Fruit fly (Drosophila melanogaster) whole organism, embryonic: ENCODE data around the gene Best2.

Experiments used
- Asciz ChIP-seq: fragments of 200-800 bp; sonication (Bioruptor generic); optimal IDR thresholded peaks from 2 replicates; lab custom pipeline; 2017; ENCODE audit warnings: missing biosample characterization, mild to moderate bottlenecking, missing genetic modification characterization, missing genetic modification reagents
- Atf6 ChIP-seq: fragments of 200-800 bp; sonication (Bioruptor generic); IDR thresholded peaks from 2 replicates; pipeline ENCODE4 v1.3.6; 2022; ENCODE audit warnings: missing biosample characterization, missing genetic modification characterization
- BEAF-32 ChIP-seq: fragments of 200-800 bp; sonication (Bioruptor generic); optimal IDR thresholded peaks from 3 replicates; lab custom pipeline; 2017; ENCODE audit warnings: missing biosample characterization, missing genetic modification characterization, mild to moderate bottlenecking, moderate library complexity, missing genetic modification reagents
- Bteb2 ChIP-seq: fragments of 200-800 bp; sonication (Bioruptor generic); optimal IDR thresholded peaks from 2 replicates; lab custom pipeline; 2016; ENCODE audit warnings: missing biosample characterization, missing genetic modification characterization
- CG10366 ChIP-seq: fragments of 200-800 bp; sonication (Bioruptor generic); IDR thresholded peaks from 2 replicates; pipeline ENCODE4 v1.3.6; 2022; ENCODE audit warnings: missing biosample characterization, missing genetic modification characterization
- CG10431 ChIP-seq: fragments of 200-800 bp; sonication (Bioruptor generic); optimal IDR thresholded peaks from 3 replicates; lab custom pipeline; 2018; ENCODE audit warnings: missing biosample characterization, mild to moderate bottlenecking, missing genetic modification characterization
- CG10959 ChIP-seq: fragments of 200-800 bp; sonication (Bioruptor generic); IDR thresholded peaks from 2 replicates; pipeline ENCODE4 v1.3.6; 2022; ENCODE audit warnings: missing biosample characterization, missing genetic modification characterization
- CG11093 ChIP-seq: fragments of 200-800 bp; sonication (Bioruptor generic); IDR thresholded peaks from 3 replicates; pipeline ENCODE4 v1.3.6; 2022; ENCODE audit warnings: missing biosample characterization, missing genetic modification characterization
- CG12659 ChIP-seq: fragments of 200-800 bp; sonication (Bioruptor generic); optimal IDR thresholded peaks from 3 replicates; lab custom pipeline; 2017; ENCODE audit warnings: mild to moderate bottlenecking, missing biosample characterization, missing genetic modification reagents, missing genetic modification characterization
- CG13123 ChIP-seq: fragments of 200-800 bp; sonication (Bioruptor generic); optimal IDR thresholded peaks from 2 replicates; lab custom pipeline; 2016; ENCODE audit warnings: missing biosample characterization, missing genetic modification characterization
- CG14667 ChIP-seq: fragments of 200-800 bp; sonication (Bioruptor generic); IDR thresholded peaks from 2 replicates; pipeline ENCODE4 v1.3.6; 2022; ENCODE audit warnings: missing biosample characterization, missing genetic modification characterization
- CG15073 ChIP-seq: fragments of 200-800 bp; sonication (Bioruptor generic); optimal IDR thresholded peaks from 2 replicates; lab custom pipeline; 2016; ENCODE audit warnings: missing biosample characterization, missing genetic modification characterization
- CG17361 ChIP-seq: fragments of 200-800 bp; sonication (Bioruptor generic); IDR thresholded peaks from 3 replicates; pipeline ENCODE4 v1.3.6; 2022; ENCODE audit warnings: missing biosample characterization, missing genetic modification characterization
- CG2678 ChIP-seq: fragments of 200-800 bp; sonication (Bioruptor generic); optimal IDR thresholded peaks from 3 replicates; lab custom pipeline; 2019; ENCODE audit warnings: missing biosample characterization, mild to moderate bottlenecking, missing genetic modification characterization, moderate library complexity
- CG30403 ChIP-seq: fragments of 200-800 bp; sonication (Bioruptor generic); optimal IDR thresholded peaks from 3 replicates; lab custom pipeline; 2016; ENCODE audit warnings: missing biosample characterization, missing genetic modification characterization
- CG4360 ChIP-seq: fragments of 200-800 bp; sonication (Bioruptor generic); IDR thresholded peaks from 2 replicates; pipeline ENCODE4 v1.3.6; 2022; ENCODE audit warnings: missing biosample characterization, missing genetic modification characterization
- CG7556 ChIP-seq: fragments of 200-800 bp; sonication (Bioruptor generic); optimal IDR thresholded peaks from 2 replicates; lab custom pipeline; 2017; ENCODE audit warnings: missing biosample characterization, mild to moderate bottlenecking, missing genetic modification characterization
- CG9609 ChIP-seq: fragments of 200-800 bp; sonication (Bioruptor generic); optimal IDR thresholded peaks from 3 replicates; lab custom pipeline; 2016; ENCODE audit warnings: missing biosample characterization, missing genetic modification characterization
- CTCF ChIP-seq: fragments of 200-800 bp; sonication (Bioruptor generic); optimal IDR thresholded peaks from 2 replicates; lab custom pipeline; 2017; ENCODE audit warnings: missing biosample characterization, mild to moderate bottlenecking, missing genetic modification characterization, moderate library complexity
- D ChIP-seq, 2 experiments: fragments of 200-800 bp in 1 of 2; fragments of >200 bp in 1 of 2; sonication (Bioruptor generic) in 1 of 2; optimal IDR thresholded peaks; 2 replicates in 1 of 2; 3 replicates in 1 of 2; lab custom pipeline; 2017; ENCODE audit warnings: mild to moderate bottlenecking in 1 of 2, missing biosample characterization in 1 of 2, missing genetic modification characterization in 1 of 2, missing genetic modification reagents in 1 of 2
- Dek ChIP-seq: fragments of 200-800 bp; sonication (Bioruptor generic); optimal IDR thresholded peaks from 3 replicates; lab custom pipeline; 2019; ENCODE audit warnings: missing biosample characterization, mild to moderate bottlenecking, missing genetic modification characterization, moderate library complexity
- Dip3 ChIP-seq: fragments of 200-800 bp; sonication (Bioruptor generic); optimal IDR thresholded peaks from 3 replicates; lab custom pipeline; 2016; ENCODE audit warnings: missing biosample characterization, missing genetic modification characterization
- Dll ChIP-seq: fragments of 200-800 bp; sonication (Bioruptor generic); IDR thresholded peaks from 4 replicates; pipeline ENCODE4 v1.3.6; 2022; ENCODE audit warnings: missing biosample characterization, missing genetic modification characterization; ENCODE audit not compliant: partially characterized antibody
- Dref ChIP-seq: fragments of 200-800 bp; sonication (Bioruptor generic); IDR thresholded peaks from 2 replicates; pipeline ENCODE4 v1.3.6; 2022; ENCODE audit warnings: missing biosample characterization, missing genetic modification characterization
- Elba2 ChIP-seq: fragments of 200-800 bp; sonication (Bioruptor generic); optimal IDR thresholded peaks from 3 replicates; lab custom pipeline; 2016; ENCODE audit warnings: missing biosample characterization, missing genetic modification characterization
- Fer1 ChIP-seq: fragments of 200-800 bp; sonication (Bioruptor generic); optimal IDR thresholded peaks from 2 replicates; lab custom pipeline; 2017; ENCODE audit warnings: missing biosample characterization, mild to moderate bottlenecking, missing genetic modification characterization
- GATAe ChIP-seq: fragments of 200-800 bp; sonication (Bioruptor generic); conservative IDR thresholded peaks from 2 replicates; pipeline ENCODE4 v1.3.6; 2022; ENCODE audit warnings: missing biosample characterization, missing genetic modification characterization
- HHEX ChIP-seq: fragments of 200-800 bp; sonication (Bioruptor generic); optimal IDR thresholded peaks from 3 replicates; lab custom pipeline; 2017; ENCODE audit warnings: missing biosample characterization, mild to moderate bottlenecking, missing genetic modification characterization, missing genetic modification reagents
- Hr3 ChIP-seq: fragments of 200-800 bp; sonication (Bioruptor generic); optimal IDR thresholded peaks from 3 replicates; lab custom pipeline; 2016; ENCODE audit warnings: missing biosample characterization, missing genetic modification characterization
- MESR4 ChIP-seq: fragments of 200-800 bp; sonication (Bioruptor generic); optimal IDR thresholded peaks from 2 replicates; lab custom pipeline; 2018; ENCODE audit warnings: missing biosample characterization, mild to moderate bottlenecking, missing genetic modification characterization, moderate library complexity
- Oaz ChIP-seq: fragments of 200-800 bp; sonication (Bioruptor generic); IDR thresholded peaks from 2 replicates; pipeline ENCODE4 v1.3.6; 2022; ENCODE audit warnings: missing biosample characterization, missing genetic modification characterization
- Opbp ChIP-seq: fragments of 200-800 bp; sonication (Bioruptor generic); IDR thresholded peaks from 3 replicates; pipeline ENCODE4 v1.3.6; 2022; ENCODE audit warnings: missing biosample characterization, missing genetic modification characterization; ENCODE audit not compliant: partially characterized antibody
- al ChIP-seq: fragments of 200-800 bp; sonication (Bioruptor generic); IDR thresholded peaks from 2 replicates; pipeline ENCODE4 v1.3.6; 2022; ENCODE audit warnings: missing biosample characterization, missing genetic modification characterization
- ase ChIP-seq: fragments of 200-800 bp; sonication (Bioruptor generic); IDR thresholded peaks from 3 replicates; pipeline ENCODE4 v1.3.6; 2022; ENCODE audit warnings: missing biosample characterization, missing genetic modification characterization
- btn ChIP-seq: fragments of 200-800 bp; sonication (Bioruptor generic); optimal IDR thresholded peaks from 2 replicates; lab custom pipeline; 2016; ENCODE audit warnings: missing biosample characterization, missing genetic modification characterization
- chinmo ChIP-seq: fragments of 200-800 bp; sonication (Bioruptor generic); IDR thresholded peaks from 4 replicates; pipeline ENCODE4 v1.3.6; 2022; ENCODE audit warnings: missing biosample characterization, missing genetic modification characterization; ENCODE audit not compliant: partially characterized antibody
- corto ChIP-seq: fragments of 200-800 bp; sonication (Bioruptor generic); optimal IDR thresholded peaks from 2 replicates; lab custom pipeline; 2016; ENCODE audit warnings: missing biosample characterization, mild to moderate bottlenecking, missing genetic modification characterization, moderate library complexity
- cwo ChIP-seq: fragments of 200-800 bp; sonication (Bioruptor generic); optimal IDR thresholded peaks from 3 replicates; lab custom pipeline; 2017; ENCODE audit warnings: missing biosample characterization, missing genetic modification characterization, mild to moderate bottlenecking, moderate library complexity, missing genetic modification reagents
- dmrt11E ChIP-seq: fragments of 200-800 bp; sonication (Bioruptor generic); optimal IDR thresholded peaks from 3 replicates; lab custom pipeline; 2018; ENCODE audit warnings: missing biosample characterization, mild to moderate bottlenecking, missing genetic modification characterization, moderate library complexity
- fd96Cb ChIP-seq: fragments of 200-800 bp; sonication (Bioruptor generic); optimal IDR thresholded peaks from 2 replicates; lab custom pipeline; 2018; ENCODE audit warnings: missing biosample characterization, mild to moderate bottlenecking, missing genetic modification characterization, moderate library complexity
- jigr1 ChIP-seq: fragments of 200-800 bp; sonication (Bioruptor generic); IDR thresholded peaks from 3 replicates; pipeline ENCODE4 v1.3.6; 2022; ENCODE audit warnings: missing biosample characterization, missing genetic modification characterization
- lmd ChIP-seq: fragments of 200-800 bp; sonication (Bioruptor generic); IDR thresholded peaks from 2 replicates; pipeline ENCODE4 v1.3.6; 2022; ENCODE audit warnings: missing biosample characterization, missing genetic modification characterization
- pho ChIP-seq: fragments of 200-800 bp; sonication (Bioruptor generic); optimal IDR thresholded peaks from 2 replicates; lab custom pipeline; 2016; ENCODE audit warnings: missing biosample characterization, missing genetic modification characterization
- seq ChIP-seq: fragments of 200-800 bp; sonication (Bioruptor generic); IDR thresholded peaks from 2 replicates; pipeline ENCODE4 v1.3.6; 2022; ENCODE audit warnings: missing biosample characterization, missing genetic modification characterization
- sim ChIP-seq: fragments of 200-800 bp; sonication (Bioruptor generic); IDR thresholded peaks from 2 replicates; pipeline ENCODE4 v1.3.6; 2022; ENCODE audit warnings: missing biosample characterization, missing genetic modification characterization
- twi ChIP-seq: fragments of 200-800 bp; optimal IDR thresholded peaks from 2 replicates; lab custom pipeline; 2019; ENCODE audit warnings: missing biosample characterization, mild to moderate bottlenecking, missing genetic modification characterization, moderate library complexity
- unpg ChIP-seq: fragments of 200-800 bp; sonication (Bioruptor generic); optimal IDR thresholded peaks from 3 replicates; lab custom pipeline; 2018; ENCODE audit warnings: missing biosample characterization, mild to moderate bottlenecking, missing genetic modification characterization, moderate library complexity
- z ChIP-seq: fragments of 200-800 bp; sonication (Bioruptor generic); IDR thresholded peaks from 3 replicates; pipeline ENCODE4 v1.3.6; 2022; ENCODE audit warnings: missing biosample characterization, missing genetic modification characterization
- zfh2 ChIP-seq: fragments of 200-800 bp; sonication (Bioruptor generic); optimal IDR thresholded peaks from 2 replicates; lab custom pipeline; 2016; ENCODE audit warnings: missing biosample characterization, missing genetic modification characterization

Best2 gene

DNA sequence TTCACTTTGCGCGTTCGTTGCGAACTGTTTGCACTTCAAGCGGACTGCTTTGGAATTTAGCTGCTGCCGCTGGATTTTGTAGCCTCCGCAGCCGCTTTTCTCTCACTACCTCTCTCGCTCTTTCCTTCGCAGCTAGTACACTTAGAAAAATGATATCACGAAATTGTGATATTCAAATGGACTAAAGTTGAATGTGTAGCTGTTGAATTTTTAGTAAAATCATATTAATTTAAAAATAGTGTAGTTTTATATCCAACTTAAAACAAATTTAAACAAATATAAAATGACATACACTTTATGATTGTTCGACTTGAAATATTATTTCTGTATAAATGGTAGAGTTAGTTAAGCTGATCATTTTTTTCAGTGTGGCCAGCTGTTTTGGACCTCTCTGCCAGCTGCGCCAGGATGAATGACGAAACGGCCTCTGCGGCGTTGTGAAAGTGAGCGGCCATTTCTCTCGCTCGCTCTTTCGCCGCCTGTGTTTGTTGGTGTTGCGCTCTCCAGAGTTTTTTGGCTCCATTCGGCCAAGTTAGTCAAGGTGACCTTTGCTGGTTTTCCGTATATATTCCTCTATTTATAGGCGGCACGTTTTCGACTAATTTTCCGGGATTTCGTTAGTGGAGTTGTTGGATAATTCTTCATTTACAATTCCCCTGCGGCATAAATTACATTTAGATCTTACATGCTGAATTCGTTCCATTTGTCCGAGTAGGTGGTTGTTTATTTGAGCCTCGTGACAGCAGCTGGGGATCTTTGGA, 6.4 kb upstream of the Best2 start, which contains the start of gene Ldh (continued):
- TF ChIP-seq Hr3 (GFP tag; lab: Kevin White, UChicago) (peak; percentile 92), zfh2 (peak; percentile 73), CG10959 (GFP tag; lab: Robert Waterston, UW) (peak; percentile 87), seq (GFP tag; lab: Robert Waterston, UW) (peak; percentile 89), CG12659 (GFP tag; lab: Kevin White, UChicago) (peak; percentile 97), CG10431 (GFP tag; lab: Kevin White, UChicago) (peak; percentile 90), dmrt11E (tag; lab: Kevin White, UChicago) (peak; percentile 98), Elba2 (peak; percentile 80), jigr1 (GFP tag; lab: Robert Waterston, UW) (peak; percentile 58; the same call in 1 of the 3 replicates), CG10366 (GFP tag; lab: Robert Waterston, UW) (peak; percentile 86), CG4360 (GFP tag; lab: Robert Waterston, UW) (peak; percentile 65), CG11093 (GFP tag; lab: Robert Waterston, UW) (peak; percentile 85), MESR4 (peak; percentile 39), CG17361 (GFP tag; lab: Robert Waterston, UW) (peak; percentile 99), D (optimal IDR thresholded peaks at IDR 0.05; lab: Kevin White, UChicago) (no peak), D (GFP tag; optimal IDR thresholded peaks at IDR 0.05; lab: Kevin White, UChicago) (peak; percentile 95), CG14667 (GFP tag; lab: Robert Waterston, UW) (peak; percentile 87), unpg (peak; percentile 98), Dref (GFP tag; lab: Robert Waterston, UW) (no peak), CG7556 (GFP tag; lab: Kevin White, UChicago) (peak; percentile 98), lmd (GFP tag; lab: Robert Waterston, UW) (peak; percentile 95), Oaz (GFP tag; lab: Robert Waterston, UW) (peak; percentile 81), BEAF-32 (GFP tag; lab: Kevin White, UChicago) (peak; percentile 7), GATAe (GFP tag; lab: Robert Waterston, UW) (0 out of 2 replicates have a peak, but pooled peaks have one; percentile 27), Dll (no peak), chinmo (GFP tag; lab: Robert Waterston, UW) (no peak), CG9609 (GFP tag; lab: Kevin White, UChicago) (peak; percentile 75), Bteb2 (GFP tag; lab: Kevin White, UChicago) (peak; percentile 89), sim (GFP tag; lab: Robert Waterston, UW) (peak; percentile 87), CG13123 (GFP tag; lab: Kevin White, UChicago) (peak; percentile 89), Fer1 (GFP tag; lab: Kevin White, UChicago) (peak; percentile 97), z (no peak), btn (no peak), Dek (peak; percentile 95), twi (tag; lab: Kevin White, UChicago) (peak; percentile 94), cwo (peak; percentile 88), pho (GFP tag; lab: Kevin White, UChicago) (peak; percentile 75), fd96Cb (peak; percentile 95), Dip3 (GFP tag; lab: Kevin White, UChicago) (peak; percentile 50), Opbp (GFP tag; lab: Robert Waterston, UW) (no peak), corto (GFP tag; lab: Kevin White, UChicago) (peak; percentile 98), Asciz (GFP tag; lab: Kevin White, UChicago) (peak; percentile 93), HHEX (peak; percentile 93), al (GFP tag; lab: Robert Waterston, UW) (peak; percentile 88), ase (peak; percentile 81), CG15073 (peak; percentile 39), CG2678 (tag; lab: Kevin White, UChicago) (peak; percentile 98), Atf6 (GFP tag; lab: Robert Waterston, UW) (peak; percentile 95), CG30403 (peak; percentile 97), CTCF (GFP tag; lab: Kevin White, UChicago) (peak; percentile 55)
- TF ChIP-seq, all 482 proteins: peak for 417
